Fruit fly (Drosophila melanogaster) whole organism, embryonic: ENCODE measurements around the gene CG14052.
A peak's percentile ranks its signal among the peaks of the same experiment; 100 is the strongest.

Experiments
- Ada2b ChIP-seq: fragments of 200-800 bp; sonication (Bioruptor generic); IDR thresholded peaks from 2 replicates; pipeline ENCODE4 v1.3.6; 2022; ENCODE audit warnings: missing biosample characterization, missing genetic modification characterization
- Atf6 ChIP-seq: fragments of 200-800 bp; sonication (Bioruptor generic); IDR thresholded peaks from 2 replicates; pipeline ENCODE4 v1.3.6; 2022; ENCODE audit warnings: missing biosample characterization, missing genetic modification characterization
- CG10209 ChIP-seq: fragments of 200-800 bp; sonication (Bioruptor generic); optimal IDR thresholded peaks from 3 replicates; lab custom pipeline; 2017; ENCODE audit warnings: missing biosample characterization, mild to moderate bottlenecking, missing genetic modification characterization, missing genetic modification reagents
- CG11504 ChIP-seq: fragments of 200-800 bp; sonication (Bioruptor generic); optimal IDR thresholded peaks from 3 replicates; lab custom pipeline; 2019; ENCODE audit warnings: missing biosample characterization, mild to moderate bottlenecking, missing genetic modification characterization, moderate library complexity
- CG17359 ChIP-seq: fragments of 200-800 bp; sonication (Bioruptor generic); optimal IDR thresholded peaks from 3 replicates; lab custom pipeline; 2018; ENCODE audit warnings: missing biosample characterization, mild to moderate bottlenecking, missing genetic modification characterization, moderate library complexity
- CG2129 ChIP-seq: fragments of 200-800 bp; sonication (Bioruptor generic); IDR thresholded peaks from 2 replicates; pipeline ENCODE4 v1.3.6; 2022; ENCODE audit warnings: missing biosample characterization, missing genetic modification characterization; ENCODE audit not compliant: partially characterized antibody
- CG31441 ChIP-seq: fragments of 200-800 bp; sonication (Bioruptor generic); IDR thresholded peaks from 2 replicates; pipeline ENCODE4 v1.3.6; 2022; ENCODE audit warnings: missing biosample characterization, missing genetic modification characterization
- CG3995 ChIP-seq: fragments of 200-800 bp; sonication (Bioruptor generic); optimal IDR thresholded peaks from 3 replicates; lab custom pipeline; 2016; ENCODE audit warnings: missing biosample characterization, missing genetic modification characterization
- CG6689 ChIP-seq: fragments of 200-800 bp; sonication (Bioruptor generic); IDR thresholded peaks from 2 replicates; pipeline ENCODE4 v1.3.6; 2022; ENCODE audit warnings: missing biosample characterization, missing genetic modification characterization
- D19B ChIP-seq: fragments of 200-800 bp; sonication (Bioruptor generic); optimal IDR thresholded peaks from 2 replicates; lab custom pipeline; 2017; ENCODE audit warnings: missing biosample characterization, mild to moderate bottlenecking, missing genetic modification characterization
- Drgx ChIP-seq: fragments of 200-800 bp; sonication (Bioruptor generic); IDR thresholded peaks from 2 replicates; pipeline ENCODE4 v1.3.6; 2022; ENCODE audit warnings: missing biosample characterization, missing genetic modification characterization
- Ets65A ChIP-seq: fragments of 200-800 bp; sonication (Bioruptor generic); peaks from one replicate; lab custom pipeline; 2016; ENCODE audit warnings: missing biosample characterization, missing genetic modification characterization
- HLH54F ChIP-seq: fragments of 200-800 bp; sonication (Bioruptor generic); optimal IDR thresholded peaks from 3 replicates; lab custom pipeline; 2016; ENCODE audit warnings: missing biosample characterization, missing genetic modification characterization
- Hr78 ChIP-seq, 2 experiments: fragments of 200-800 bp in 1 of 2; fragments of >200 bp in 1 of 2; sonication (Bioruptor generic) in 1 of 2; optimal IDR thresholded peaks; 2 replicates each; lab custom pipeline; 2017 to 2019; ENCODE audit warnings: missing biosample characterization in 2 of 2, missing genetic modification characterization in 2 of 2, mild to moderate bottlenecking in 1 of 2, moderate library complexity in 1 of 2
- Jarid2 ChIP-seq: fragments of 200-800 bp; sonication (Bioruptor generic); optimal IDR thresholded peaks from 3 replicates; lab custom pipeline; 2017; ENCODE audit warnings: mild to moderate bottlenecking, missing biosample characterization, missing genetic modification reagents, missing genetic modification characterization
- Max ChIP-seq: fragments of 200-800 bp; sonication (Bioruptor generic); optimal IDR thresholded peaks from 2 replicates; lab custom pipeline; 2016; ENCODE audit warnings: missing biosample characterization, mild to moderate bottlenecking, missing genetic modification characterization
- Med ChIP-seq: fragments of 200-800 bp; sonication (Bioruptor generic); peaks from one replicate; lab custom pipeline; 2016; ENCODE audit warnings: missing biosample characterization, missing genetic modification characterization, mild to moderate bottlenecking, inconsistent platforms, moderate library complexity
- Sox102F ChIP-seq: fragments of 200-800 bp; sonication (Bioruptor generic); optimal IDR thresholded peaks from 2 replicates; lab custom pipeline; 2018; ENCODE audit warnings: missing biosample characterization, mild to moderate bottlenecking, missing genetic modification characterization, moderate library complexity
- Xrp1 ChIP-seq: fragments of 200-800 bp; sonication (Bioruptor generic); IDR thresholded peaks from 2 replicates; pipeline ENCODE4 v1.3.6; 2022; ENCODE audit warnings: missing biosample characterization, missing genetic modification characterization
- ara ChIP-seq: fragments of 200-800 bp; sonication (Bioruptor generic); IDR thresholded peaks from 2 replicates; pipeline ENCODE4 v1.3.6; 2022; ENCODE audit warnings: missing biosample characterization, missing genetic modification characterization
- btn ChIP-seq: fragments of 200-800 bp; sonication (Bioruptor generic); optimal IDR thresholded peaks from 2 replicates; lab custom pipeline; 2016; ENCODE audit warnings: missing biosample characterization, missing genetic modification characterization
- cad ChIP-seq: fragments of >200 bp; optimal IDR thresholded peaks from 2 replicates; lab custom pipeline; 2017; ENCODE audit warnings: missing biosample characterization, missing genetic modification characterization
- dimm ChIP-seq: fragments of 200-800 bp; sonication (Bioruptor generic); IDR thresholded peaks from 2 replicates; pipeline ENCODE4 v1.3.6; 2022; ENCODE audit warnings: missing biosample characterization, missing genetic modification characterization
- dmrt11E ChIP-seq: fragments of 200-800 bp; sonication (Bioruptor generic); optimal IDR thresholded peaks from 3 replicates; lab custom pipeline; 2018; ENCODE audit warnings: missing biosample characterization, mild to moderate bottlenecking, missing genetic modification characterization, moderate library complexity
- dysf ChIP-seq: fragments of 200-800 bp; sonication (Bioruptor generic); IDR thresholded peaks from 3 replicates; pipeline ENCODE4 v1.3.6; 2022; ENCODE audit warnings: missing biosample characterization, missing genetic modification characterization
- hkb ChIP-seq, 2 experiments: fragments of 200-800 bp in 1 of 2; fragments of >200 bp in 1 of 2; sonication (Bioruptor generic) in 1 of 2; IDR thresholded peaks in 1 of 2; optimal IDR thresholded peaks in 1 of 2; 2 replicates each; pipeline versions ENCODE4 v1.3.6 to Lab custom; 2017 to 2022; ENCODE audit warnings: missing biosample characterization in 1 of 2, missing genetic modification characterization in 1 of 2
- kay ChIP-seq: fragments of 200-800 bp; sonication (Bioruptor generic); optimal IDR thresholded peaks from 2 replicates; lab custom pipeline; 2016; ENCODE audit warnings: missing biosample characterization, missing genetic modification characterization
- lbe ChIP-seq: fragments of 200-800 bp; sonication (Bioruptor generic); optimal IDR thresholded peaks from 2 replicates; lab custom pipeline; 2016; ENCODE audit warnings: missing biosample characterization, mild to moderate bottlenecking, missing genetic modification characterization
- nmo ChIP-seq: fragments of 200-800 bp; sonication (Bioruptor generic); optimal IDR thresholded peaks from 2 replicates; lab custom pipeline; 2018; ENCODE audit warnings: missing biosample characterization, mild to moderate bottlenecking, missing genetic modification characterization, moderate library complexity
- nom ChIP-seq: fragments of 200-800 bp; sonication (Bioruptor generic); optimal IDR thresholded peaks from 2 replicates; lab custom pipeline; 2017; ENCODE audit warnings: missing biosample characterization, missing genetic modification characterization, mild to moderate bottlenecking, moderate library complexity, missing genetic modification reagents
- pan ChIP-seq, 4 experiments: fragments of >200 bp in 3 of 4; fragments of 200-800 bp in 1 of 4; sonication (Bioruptor generic) in 1 of 4; optimal IDR thresholded peaks in 3 of 4; IDR thresholded peaks in 1 of 4; 2 replicates each; pipeline versions ENCODE4 v1.3.6 to Lab custom; 2017 to 2022; ENCODE audit warnings: missing biosample characterization in 2 of 4, missing genetic modification characterization in 2 of 4, mixed read lengths in 1 of 4
- phol ChIP-seq: fragments of 200-800 bp; sonication (Bioruptor generic); optimal IDR thresholded peaks from 3 replicates; lab custom pipeline; 2018; ENCODE audit warnings: missing biosample characterization, mild to moderate bottlenecking, missing genetic modification characterization, moderate library complexity
- prd ChIP-seq, 3 experiments: fragments of >200 bp in 2 of 3; fragments of 200-800 bp in 1 of 3; sonication (Bioruptor generic) in 1 of 3; optimal IDR thresholded peaks in 2 of 3; IDR thresholded peaks in 1 of 3; 2 replicates in 2 of 3; 3 replicates in 1 of 3; pipeline versions ENCODE4 v1.3.6 to Lab custom; 2017 to 2022; ENCODE audit warnings: missing biosample characterization in 1 of 3, missing genetic modification characterization in 1 of 3
- rib ChIP-seq: fragments of 200-800 bp; sonication (Bioruptor generic); IDR thresholded peaks from 2 replicates; pipeline ENCODE4 v1.3.6; 2022; ENCODE audit warnings: missing biosample characterization, missing genetic modification characterization
- row ChIP-seq: fragments of 200-800 bp; sonication (Bioruptor generic); IDR thresholded peaks from 3 replicates; pipeline ENCODE4 v1.3.6; 2022; ENCODE audit warnings: missing biosample characterization, missing genetic modification characterization
- sens ChIP-seq: fragments of 200-800 bp; sonication (Bioruptor generic); peaks from one replicate; lab custom pipeline; 2016; ENCODE audit warnings: missing biosample characterization, missing genetic modification characterization
- stwl ChIP-seq: fragments of 200-800 bp; sonication (Bioruptor generic); optimal IDR thresholded peaks from 3 replicates; lab custom pipeline; 2018; ENCODE audit warnings: missing biosample characterization, mild to moderate bottlenecking, missing genetic modification characterization, moderate library complexity
- wor ChIP-seq: fragments of 200-800 bp; sonication (Bioruptor generic); IDR thresholded peaks from 2 replicates; pipeline ENCODE4 v1.3.6; 2022; ENCODE audit warnings: missing biosample characterization, missing genetic modification characterization

Gene CG14052

dm6 chrX:2196086-2196732 is 27.3 kb upstream of the CG14052 start:
- TF ChIP-seq dmrt11E (tag; lab: Kevin White, UChicago) (no peak), Drgx (GFP tag; lab: Robert Waterston, UW) (peak; percentile 74), dimm (GFP tag; lab: Robert Waterston, UW) (no peak), phol (tag; lab: Kevin White, UChicago) (peak; percentile 2), lbe (GFP tag; lab: Kevin White, UChicago) (peak; percentile 16), Med (peak; percentile 40), row (0 out of 3 replicates have a peak, but pooled peaks have one; percentile 8), CG11504 (peak; percentile 24), CG2129 (GFP tag; lab: Robert Waterston, UW) (no peak), Ets65A (GFP tag; lab: Kevin White, UChicago) (peak; percentile 6), Max (GFP tag; lab: Kevin White, UChicago) (no peak), CG10209 (GFP tag; lab: Kevin White, UChicago) (no peak), hkb (optimal IDR thresholded peaks at IDR 0.05; lab: Kevin White, UChicago) (no peak), hkb (GFP tag; IDR thresholded peaks at IDR 0.05; lab: Robert Waterston, UW) (peak; percentile 39; the same call in 1 of the 2 replicates), D19B (GFP tag; lab: Kevin White, UChicago) (no peak), CG6689 (GFP tag; lab: Robert Waterston, UW) (0 out of 2 replicates have a peak, but pooled peaks have one; percentile 26), Atf6 (GFP tag; lab: Robert Waterston, UW) (no peak), Jarid2 (no peak), kay (GFP tag; lab: Kevin White, UChicago) (no peak), ara (0 out of 2 replicates have a peak, but pooled peaks have one; percentile 36), rib (GFP tag; lab: Robert Waterston, UW) (no peak), cad (GFP tag; lab: Kevin White, UChicago) (no peak), Xrp1 (GFP tag; lab: Robert Waterston, UW) (peak; percentile 30; the same call in 1 of the 2 replicates), HLH54F (GFP tag; lab: Kevin White, UChicago) (no peak), sens (GFP tag; lab: Kevin White, UChicago) (peak; percentile 49), nom (GFP tag; lab: Kevin White, UChicago) (peak; percentile 47), dysf (GFP tag; lab: Robert Waterston, UW) (peak; percentile 34; the same call in 1 of the 3 replicates), Ada2b (0 out of 2 replicates have a peak, but pooled peaks have one; percentile 12), pan (optimal IDR thresholded peaks at IDR 0.05; lab: Kevin White, UChicago) (no peak), pan (GFP tag; optimal IDR thresholded peaks at IDR 0.05 in 1 of 2, IDR thresholded peaks at IDR 0.05 in 1 of 2) (peak in 1 of 2 experiments; percentile 24), CG31441 (GFP tag; lab: Robert Waterston, UW) (no peak), stwl (tag; lab: Kevin White, UChicago) (no peak), CG3995 (GFP tag; lab: Kevin White, UChicago) (no peak), Sox102F (GFP tag; lab: Kevin White, UChicago) (peak; percentile 15), Hr78 (GFP tag; optimal IDR thresholded peaks at IDR 0.05; lab: Kevin White, UChicago) (peak in 1 of 2 experiments; percentile 43), wor (GFP tag; lab: Robert Waterston, UW) (no peak), prd (optimal IDR thresholded peaks at IDR 0.05; lab: Kevin White, UChicago) (no peak), prd (GFP tag; IDR thresholded peaks at IDR 0.05; lab: Robert Waterston, UW) (no peak; the same call in 2 of the 3 replicates), nmo (GFP tag; lab: Kevin White, UChicago) (peak; percentile 2), CG17359 (tag; lab: Kevin White, UChicago) (peak; percentile 6), btn (GFP tag; lab: Kevin White, UChicago) (no peak)
- TF ChIP-seq, all 482 proteins: peak for 20
